Worm (Caenorhabditis elegans): ENCODE measurements around the gene C44C1.1.
A peak's percentile ranks its signal among the peaks of the same experiment; 100 is the strongest.

C44C1.1 gene

ce11 chrX:1010627-1011452 lies 30.3 kb downstream of the C44C1.1 start:
- no peak for TF ChIP-seq ref-1 (GFP tag; conservative IDR thresholded peaks at IDR 0.05)
- TF ChIP-seq tab-1 (GFP tag; IDR thresholded peaks at IDR 0.05): no peak
- no peak for TF ChIP-seq ztf-29 (GFP tag; IDR thresholded peaks at IDR 0.05)
- TF ChIP-seq cog-1 (tag; optimal IDR thresholded peaks at IDR 0.05): no peak
- TF ChIP-seq T22C8.4 (GFP tag; IDR thresholded peaks at IDR 0.05): no peak
- TF ChIP-seq klf-2 (GFP tag; conservative IDR thresholded peaks at IDR 0.05): no peak
- TF ChIP-seq flt-1 (GFP tag; IDR thresholded peaks at IDR 0.05): no peak
- no peak for TF ChIP-seq med-1 (GFP tag; optimal IDR thresholded peaks at IDR 0.05; ENCODE audit: insufficient read depth)
- no peak for TF ChIP-seq ztf-23 (GFP tag; IDR thresholded peaks at IDR 0.05)

- no peak for TF ChIP-seq flt-1 (GFP tag; IDR thresholded peaks at IDR 0.05)
These were observed 31.9 kb downstream of the C44C1.1 start for ce11 chrX:1012385-1012866.

ce11 chrX:1014708-1015107 lies 34.1 kb downstream of the C44C1.1 start:
- TF ChIP-seq flt-1 (GFP tag; IDR thresholded peaks at IDR 0.05) (no peak), med-1 (GFP tag; optimal IDR thresholded peaks at IDR 0.05; ENCODE audit: insufficient read depth) (no peak), ztf-29 (GFP tag; IDR thresholded peaks at IDR 0.05) (no peak), ztf-23 (GFP tag; IDR thresholded peaks at IDR 0.05) (no peak), klf-2 (GFP tag; conservative IDR thresholded peaks at IDR 0.05) (no peak), T22C8.4 (GFP tag; IDR thresholded peaks at IDR 0.05) (no peak), tab-1 (GFP tag; IDR thresholded peaks at IDR 0.05) (no peak), ref-1 (GFP tag; conservative IDR thresholded peaks at IDR 0.05) (no peak)

- TF ChIP-seq tab-1 (GFP tag; IDR thresholded peaks at IDR 0.05): no peak
- TF ChIP-seq flt-1 (GFP tag; IDR thresholded peaks at IDR 0.05): no peak
- no peak for TF ChIP-seq cog-1 (tag; optimal IDR thresholded peaks at IDR 0.05)
- TF ChIP-seq ref-1 (GFP tag; conservative IDR thresholded peaks at IDR 0.05): no peak
- TF ChIP-seq T22C8.4 (GFP tag; IDR thresholded peaks at IDR 0.05): no peak
- TF ChIP-seq klf-2 (GFP tag; conservative IDR thresholded peaks at IDR 0.05): no peak
- no peak for TF ChIP-seq ztf-29 (GFP tag; IDR thresholded peaks at IDR 0.05)
- TF ChIP-seq med-1 (GFP tag; optimal IDR thresholded peaks at IDR 0.05; ENCODE audit: insufficient read depth): no peak
- TF ChIP-seq ztf-23 (GFP tag; IDR thresholded peaks at IDR 0.05): no peak
These were observed 36.9 kb downstream of the C44C1.1 start, which contains the start of the genes F55A4.13 and nlf-1 for ce11 chrX:1017456-1017855. F55A4.13 (minus strand) TSS chrX:1017556. nlf-1 (minus strand) TSS chrX:1017567.

- TF ChIP-seq med-1 (GFP tag; optimal IDR thresholded peaks at IDR 0.05; ENCODE audit: insufficient read depth) (no peak), ztf-29 (GFP tag; IDR thresholded peaks at IDR 0.05) (no peak), T22C8.4 (GFP tag; IDR thresholded peaks at IDR 0.05) (no peak), cog-1 (tag; optimal IDR thresholded peaks at IDR 0.05) (no peak), klf-2 (GFP tag; conservative IDR thresholded peaks at IDR 0.05) (no peak), tab-1 (GFP tag; IDR thresholded peaks at IDR 0.05) (no peak), flt-1 (GFP tag; IDR thresholded peaks at IDR 0.05) (no peak), ztf-23 (GFP tag; IDR thresholded peaks at IDR 0.05) (no peak), ref-1 (GFP tag; conservative IDR thresholded peaks at IDR 0.05) (no peak)
These were observed 38.0 kb downstream of the C44C1.1 start for ce11 chrX:1018586-1018985.

ce11 chrX:1021835-1022311 lies 41.3 kb downstream of the C44C1.1 start:
- TF ChIP-seq ztf-29 (GFP tag; IDR thresholded peaks at IDR 0.05): no peak
- no peak for TF ChIP-seq tab-1 (GFP tag; IDR thresholded peaks at IDR 0.05)
- peak; percentile 52; the same call in 1 of the 2 replicates for TF ChIP-seq ztf-23 (GFP tag; IDR thresholded peaks at IDR 0.05)

ce11 chrX:1025010-1025409 lies 44.4 kb downstream of the C44C1.1 start, which contains the start of gene F55A4.3:
F55A4.3 (minus strand) TSS chrX:1025110.
- TF ChIP-seq med-1 (GFP tag; optimal IDR thresholded peaks at IDR 0.05; ENCODE audit: insufficient read depth): no peak
- no peak for TF ChIP-seq ztf-23 (GFP tag; IDR thresholded peaks at IDR 0.05)
- no peak for TF ChIP-seq tab-1 (GFP tag; IDR thresholded peaks at IDR 0.05)
- TF ChIP-seq cog-1 (tag; optimal IDR thresholded peaks at IDR 0.05): no peak
- no peak for TF ChIP-seq klf-2 (GFP tag; conservative IDR thresholded peaks at IDR 0.05)
- TF ChIP-seq T22C8.4 (GFP tag; IDR thresholded peaks at IDR 0.05): no peak
- no peak for TF ChIP-seq ztf-29 (GFP tag; IDR thresholded peaks at IDR 0.05)
- no peak for TF ChIP-seq ref-1 (GFP tag; conservative IDR thresholded peaks at IDR 0.05)

ce11 chrX:1026722-1027121 lies 46.1 kb downstream of the C44C1.1 start:
- no peak for TF ChIP-seq tab-1 (GFP tag; IDR thresholded peaks at IDR 0.05)
- TF ChIP-seq ref-1 (GFP tag; conservative IDR thresholded peaks at IDR 0.05): no peak

ce11 chrX:1027370-1027769 lies 46.8 kb downstream of the C44C1.1 start:
- no peak for TF ChIP-seq klf-2 (GFP tag; conservative IDR thresholded peaks at IDR 0.05)
- TF ChIP-seq ztf-23 (GFP tag; IDR thresholded peaks at IDR 0.05): no peak
- TF ChIP-seq flt-1 (GFP tag; IDR thresholded peaks at IDR 0.05): no peak
- TF ChIP-seq cog-1 (tag; optimal IDR thresholded peaks at IDR 0.05): no peak
- no peak for TF ChIP-seq med-1 (GFP tag; optimal IDR thresholded peaks at IDR 0.05; ENCODE audit: insufficient read depth)
- no peak for TF ChIP-seq T22C8.4 (GFP tag; IDR thresholded peaks at IDR 0.05)
- TF ChIP-seq ref-1 (GFP tag; conservative IDR thresholded peaks at IDR 0.05): no peak
- TF ChIP-seq tab-1 (GFP tag; IDR thresholded peaks at IDR 0.05): no peak
- no peak for TF ChIP-seq ztf-29 (GFP tag; IDR thresholded peaks at IDR 0.05)

ce11 chrX:1030867-1031266 lies 50.3 kb downstream of the C44C1.1 start:
- TF ChIP-seq tab-1 (GFP tag; IDR thresholded peaks at IDR 0.05) (no peak), klf-2 (GFP tag; conservative IDR thresholded peaks at IDR 0.05) (no peak), T22C8.4 (GFP tag; IDR thresholded peaks at IDR 0.05) (no peak), med-1 (GFP tag; optimal IDR thresholded peaks at IDR 0.05; ENCODE audit: insufficient read depth) (no peak), flt-1 (GFP tag; IDR thresholded peaks at IDR 0.05) (no peak), ref-1 (GFP tag; conservative IDR thresholded peaks at IDR 0.05) (no peak), cog-1 (tag; optimal IDR thresholded peaks at IDR 0.05) (no peak), ztf-23 (GFP tag; IDR thresholded peaks at IDR 0.05) (no peak), ztf-29 (GFP tag; IDR thresholded peaks at IDR 0.05) (no peak)

Data from whole organism, midembryonic.